Worm (Caenorhabditis elegans) whole organism, mixed stage, embryonic: ENCODE results near the gene M70.3.
"Not testable (repeated sequence)": the region's sequence is repeated elsewhere in the genome, so short reads cannot be mapped to it uniquely, and the experiment has no call there.

Experiments
- M03D4.4 ChIP-seq: sonication (generic microtip); optimal IDR thresholded peaks from 2 replicates; lab custom pipeline; 2017; ENCODE audit warnings: mild to moderate bottlenecking, missing genetic modification characterization, missing compliant biosample characterization
- bed-3 ChIP-seq: fragments of 200-800 bp; sonication (Bioruptor generic); optimal IDR thresholded peaks from 3 replicates; lab custom pipeline; 2018; ENCODE audit warnings: mild to moderate bottlenecking, missing genetic modification characterization, moderate library complexity, missing compliant biosample characterization
- blmp-1 ChIP-seq: fragments of 150-350 bp; optimal IDR thresholded peaks from 2 replicates; lab custom pipeline; 2014; ENCODE audit warnings: missing biosample characterization, missing genetic modification characterization
- ceh-39 ChIP-seq: fragments of 150-350 bp; optimal IDR thresholded peaks from 2 replicates; lab custom pipeline; 2014; ENCODE audit warnings: missing biosample characterization, missing genetic modification characterization
- ceh-43 ChIP-seq: fragments of 200-800 bp; sonication (Bioruptor generic); optimal IDR thresholded peaks from 2 replicates; lab custom pipeline; 2018; ENCODE audit warnings: mild to moderate bottlenecking, missing genetic modification characterization, moderate library complexity, missing compliant biosample characterization
- ceh-83 ChIP-seq: fragments of 200-800 bp; sonication (Bioruptor generic); optimal IDR thresholded peaks from 2 replicates; lab custom pipeline; 2018; ENCODE audit warnings: mild to moderate bottlenecking, missing genetic modification characterization, missing compliant biosample characterization
- ces-1 ChIP-seq: fragments of 150-350 bp; optimal IDR thresholded peaks from 2 replicates; lab custom pipeline; 2014; ENCODE audit warnings: missing biosample characterization, missing genetic modification reagents, missing genetic modification characterization
- cnd-1 ChIP-seq: fragments of 200-800 bp; sonication (Bioruptor generic); optimal IDR thresholded peaks from 2 replicates; lab custom pipeline; 2018; ENCODE audit warnings: mild to moderate bottlenecking, missing genetic modification characterization, missing compliant biosample characterization
- drap-1 ChIP-seq: fragments of 200-800 bp; sonication (Bioruptor generic); optimal IDR thresholded peaks from 3 replicates; lab custom pipeline; 2018; ENCODE audit warnings: mild to moderate bottlenecking, missing genetic modification characterization, missing compliant biosample characterization
- elt-1 ChIP-seq: sonication (generic microtip); optimal IDR thresholded peaks from 2 replicates; lab custom pipeline; 2017; ENCODE audit warnings: missing genetic modification characterization, mild to moderate bottlenecking, missing compliant biosample characterization, antibody characterized with exemption, moderate library complexity, borderline replicate concordance; ENCODE audit not compliant: insufficient read depth
- elt-3 ChIP-seq: fragments of 150-350 bp; optimal IDR thresholded peaks from 2 replicates; lab custom pipeline; 2014; ENCODE audit warnings: missing biosample characterization, missing genetic modification characterization
- flh-1 ChIP-seq: fragments of 200-800 bp; sonication (Bioruptor generic); optimal IDR thresholded peaks from 2 replicates; lab custom pipeline; 2018; ENCODE audit warnings: mild to moderate bottlenecking, missing genetic modification characterization, moderate library complexity, missing compliant biosample characterization
- ham-2 ChIP-seq: fragments of 200-800 bp; sonication (Bioruptor generic); optimal IDR thresholded peaks from 2 replicates; lab custom pipeline; 2018; ENCODE audit warnings: mild to moderate bottlenecking, missing genetic modification characterization, missing compliant biosample characterization
- hlh-1 ChIP-seq: fragments of 150-350 bp; optimal IDR thresholded peaks from 2 replicates; lab custom pipeline; 2014; ENCODE audit warnings: missing biosample characterization, missing genetic modification reagents, missing genetic modification characterization
- lin-13 ChIP-seq: fragments of 150-350 bp; optimal IDR thresholded peaks from 2 replicates; lab custom pipeline; 2014; ENCODE audit warnings: missing biosample characterization, missing genetic modification characterization
- lin-32 ChIP-seq: fragments of 200-800 bp; sonication (Bioruptor generic); optimal IDR thresholded peaks from 2 replicates; lab custom pipeline; 2018; ENCODE audit warnings: mild to moderate bottlenecking, missing genetic modification characterization, missing compliant biosample characterization
- lsy-2 ChIP-seq: fragments of 150-350 bp; optimal IDR thresholded peaks from 2 replicates; lab custom pipeline; 2014; ENCODE audit warnings: missing biosample characterization, missing genetic modification characterization
- mab-5 ChIP-seq: fragments of 150-350 bp; optimal IDR thresholded peaks from 2 replicates; lab custom pipeline; 2014; ENCODE audit warnings: missing biosample characterization, missing genetic modification characterization
- mep-1 ChIP-seq: fragments of 150-350 bp; optimal IDR thresholded peaks from 2 replicates; lab custom pipeline; 2017; ENCODE audit warnings: missing biosample characterization, missing genetic modification reagents, missing genetic modification characterization, inconsistent platforms
- mls-2 ChIP-seq: sonication (generic microtip); optimal IDR thresholded peaks from 2 replicates; lab custom pipeline; 2016; ENCODE audit warnings: mild to moderate bottlenecking, missing genetic modification characterization, moderate library complexity, missing compliant biosample characterization
- nhr-12 ChIP-seq: fragments of 150-350 bp; optimal IDR thresholded peaks from 2 replicates; lab custom pipeline; 2014; ENCODE audit warnings: missing biosample characterization, missing genetic modification characterization
- nhr-2 ChIP-seq: fragments of 150-350 bp; optimal IDR thresholded peaks from 2 replicates; lab custom pipeline; 2014; ENCODE audit warnings: missing biosample characterization, missing genetic modification characterization
- nhr-237 ChIP-seq: fragments of 150-350 bp; optimal IDR thresholded peaks from 2 replicates; lab custom pipeline; 2014; ENCODE audit warnings: missing biosample characterization, missing genetic modification characterization
- nhr-28 ChIP-seq: fragments of 150-350 bp; optimal IDR thresholded peaks from 2 replicates; lab custom pipeline; 2014; ENCODE audit warnings: missing biosample characterization, missing genetic modification characterization
- nhr-76 ChIP-seq: sonication (generic microtip); optimal IDR thresholded peaks from 2 replicates; lab custom pipeline; 2017; ENCODE audit warnings: missing biosample characterization, missing genetic modification characterization
- pha-4 ChIP-seq: fragments of 150-350 bp; optimal IDR thresholded peaks from 2 replicates; lab custom pipeline; 2018; ENCODE audit warnings: missing biosample characterization, missing genetic modification reagents, missing genetic modification characterization
- sem-2 ChIP-seq: fragments of 200-800 bp; sonication (Bioruptor generic); optimal IDR thresholded peaks from 2 replicates; lab custom pipeline; 2018; ENCODE audit warnings: mild to moderate bottlenecking, missing genetic modification characterization, missing compliant biosample characterization
- snpc-4 ChIP-seq: fragments of 150-350 bp; optimal IDR thresholded peaks from 2 replicates; lab custom pipeline; 2014; ENCODE audit warnings: missing biosample characterization, missing genetic modification characterization
- sptf-1 ChIP-seq: sonication (generic microtip); optimal IDR thresholded peaks from 2 replicates; lab custom pipeline; 2017; ENCODE audit warnings: mild to moderate bottlenecking, missing genetic modification characterization, moderate library complexity, missing compliant biosample characterization
- tbx-8 ChIP-seq: fragments of 200-800 bp; sonication (Bioruptor generic); optimal IDR thresholded peaks from 2 replicates; lab custom pipeline; 2018; ENCODE audit warnings: mild to moderate bottlenecking, missing genetic modification characterization, moderate library complexity, missing compliant biosample characterization
- unc-120 ChIP-seq: sonication (generic microtip); optimal IDR thresholded peaks from 2 replicates; lab custom pipeline; 2017; ENCODE audit warnings: missing genetic modification characterization, missing compliant biosample characterization; ENCODE audit not compliant: poor library complexity, severe bottlenecking
- unc-39 ChIP-seq: fragments of 150-350 bp; optimal IDR thresholded peaks from 2 replicates; lab custom pipeline; 2014; ENCODE audit warnings: missing biosample characterization, missing genetic modification characterization
- unc-62 ChIP-seq: fragments of 150-350 bp; optimal IDR thresholded peaks from 2 replicates; lab custom pipeline; 2014; ENCODE audit warnings: missing biosample characterization, missing genetic modification reagents, missing genetic modification characterization
- zip-8 ChIP-seq: fragments of 150-350 bp; optimal IDR thresholded peaks from 2 replicates; lab custom pipeline; 2014; ENCODE audit warnings: missing biosample characterization, missing genetic modification characterization
- ztf-11 ChIP-seq: fragments of 150-350 bp; optimal IDR thresholded peaks from 2 replicates; lab custom pipeline; 2014; ENCODE audit warnings: missing biosample characterization, missing genetic modification characterization

M70.3 gene

ce11 chrIV:2219334-2219755, 22.9 kb downstream of the M70.3 start:
- peak; percentile 55 for TF ChIP-seq unc-62
- peak; percentile 64 for TF ChIP-seq tbx-8 (GFP tag; lab: Kevin White, UChicago)
- TF ChIP-seq flh-1 (GFP tag; lab: Kevin White, UChicago): peak; percentile 16
- peak; percentile 70 for TF ChIP-seq ztf-11
- no peak for TF ChIP-seq zip-8 (tag; lab: Kevin White, UChicago)
- TF ChIP-seq ceh-83 (GFP tag; lab: Kevin White, UChicago): no peak
- peak; percentile 81 for TF ChIP-seq nhr-237 (tag; lab: Kevin White, UChicago)
- peak; percentile 83 for TF ChIP-seq sptf-1
- TF ChIP-seq nhr-12 (tag; lab: Kevin White, UChicago): no peak
- TF ChIP-seq nhr-28 (tag; lab: Kevin White, UChicago): no peak
- no peak for TF ChIP-seq blmp-1
- TF ChIP-seq elt-1: no peak
- peak; percentile 67 for TF ChIP-seq mls-2 (tag; lab: Kevin White, UChicago)
- peak; percentile 38 for TF ChIP-seq lin-13 (tag; lab: Kevin White, UChicago)
- TF ChIP-seq nhr-76: no peak
- no peak for TF ChIP-seq mab-5 (tag; lab: Kevin White, UChicago)
- peak; percentile 33 for TF ChIP-seq ceh-43 (GFP tag; lab: Kevin White, UChicago)
- TF ChIP-seq mep-1 (tag; lab: Kevin White, UChicago): peak; percentile 1
- peak; percentile 74 for TF ChIP-seq ham-2 (GFP tag; lab: Kevin White, UChicago)
- TF ChIP-seq drap-1 (GFP tag; lab: Kevin White, UChicago): peak; percentile 67
- TF ChIP-seq hlh-1 (tag; lab: Kevin White, UChicago): no peak
- TF ChIP-seq ceh-39: no peak
- peak; percentile 50 for TF ChIP-seq cnd-1
- peak; percentile 86 for TF ChIP-seq unc-120 (tag; lab: Kevin White, UChicago)
- no peak for TF ChIP-seq unc-39 (tag; lab: Kevin White, UChicago)
- peak; percentile 82 for TF ChIP-seq ces-1 (GFP tag; lab: Kevin White, UChicago)
- peak; percentile 81 for TF ChIP-seq pha-4 (tag; lab: Kevin White, UChicago)
- TF ChIP-seq lin-32: peak; percentile 29
- TF ChIP-seq nhr-2: peak; percentile 80
- TF ChIP-seq M03D4.4 (tag; lab: Kevin White, UChicago): peak; percentile 77
- no peak for TF ChIP-seq snpc-4 (tag; lab: Kevin White, UChicago)
- TF ChIP-seq bed-3 (GFP tag; lab: Kevin White, UChicago): no peak
- peak; percentile 77 for TF ChIP-seq lsy-2 (tag; lab: Kevin White, UChicago)
- no peak for TF ChIP-seq sem-2 (GFP tag; lab: Kevin White, UChicago)
- peak; percentile 78 for TF ChIP-seq elt-3 (tag; lab: Kevin White, UChicago)

- TF ChIP-seq mep-1 (tag; lab: Kevin White, UChicago): no peak
- no peak for TF ChIP-seq nhr-2
- peak; percentile 12 for TF ChIP-seq M03D4.4 (tag; lab: Kevin White, UChicago)
- TF ChIP-seq zip-8 (tag; lab: Kevin White, UChicago): no peak
- TF ChIP-seq elt-3 (tag; lab: Kevin White, UChicago): no peak
- TF ChIP-seq ham-2 (GFP tag; lab: Kevin White, UChicago): no peak
- TF ChIP-seq blmp-1: no peak
- TF ChIP-seq pha-4 (tag; lab: Kevin White, UChicago): peak; percentile 53
- TF ChIP-seq mls-2 (tag; lab: Kevin White, UChicago): peak; percentile 1
- no peak for TF ChIP-seq mab-5 (tag; lab: Kevin White, UChicago)
- TF ChIP-seq, all 35 proteins: peak for 3
Observed at ce11 chrIV:2217260-2217659, 25.0 kb downstream of the M70.3 start.

ce11 chrIV:2216756-2217155, 25.5 kb downstream of the M70.3 start, which contains the start of gene T04C4.3:
TSS of gene T04C4.3 (minus strand) at chrIV:2216856.
- TF ChIP-seq mab-5 (tag; lab: Kevin White, UChicago); cnd-1; bed-3 (GFP tag; lab: Kevin White, UChicago): not testable (repeated sequence)

- TF ChIP-seq nhr-12 (tag; lab: Kevin White, UChicago) (no peak), cnd-1 (no peak), zip-8 (tag; lab: Kevin White, UChicago) (no peak), mls-2 (tag; lab: Kevin White, UChicago) (no peak), nhr-76 (no peak)
Observed at ce11 chrIV:2198741-2199140, 43.5 kb downstream of the M70.3 start, which contains the start of gene Y71G10AR.4. TSS of gene Y71G10AR.4 (plus strand) at chrIV:2199041.
